Fruit fly (Drosophila melanogaster) whole organism, pupa: ENCODE data around the gene CG31954.

Experiments
- CG10348 ChIP-seq: fragments of 200-800 bp; sonication (Bioruptor generic); IDR thresholded peaks from 2 replicates; pipeline ENCODE4 v1.3.6; 2022; ENCODE audit warnings: missing biosample characterization, missing genetic modification characterization
- CG12605 ChIP-seq: fragments of 200-800 bp; sonication (Bioruptor generic); IDR thresholded peaks from 2 replicates; pipeline ENCODE4 v1.3.6; 2022; ENCODE audit warnings: missing biosample characterization, missing genetic modification characterization
- CG13204 ChIP-seq: fragments of 200-800 bp; sonication (Bioruptor generic); optimal IDR thresholded peaks from 2 replicates; lab custom pipeline; 2018; ENCODE audit warnings: missing biosample characterization, mild to moderate bottlenecking, missing genetic modification characterization, moderate library complexity
- CG14655 ChIP-seq: fragments of 200-800 bp; sonication (Bioruptor generic); optimal IDR thresholded peaks from 3 replicates; lab custom pipeline; 2017; ENCODE audit warnings: mild to moderate bottlenecking, missing biosample characterization, missing genetic modification reagents, missing genetic modification characterization
- CG15710 ChIP-seq: fragments of 200-800 bp; sonication (Bioruptor generic); optimal IDR thresholded peaks from 2 replicates; lab custom pipeline; 2018; ENCODE audit warnings: missing biosample characterization, mild to moderate bottlenecking, missing genetic modification characterization, moderate library complexity
- CG17806 ChIP-seq: fragments of 200-800 bp; sonication (Bioruptor generic); optimal IDR thresholded peaks from 2 replicates; lab custom pipeline; 2018; ENCODE audit warnings: missing biosample characterization, mild to moderate bottlenecking, missing genetic modification characterization, moderate library complexity
- CG32121 ChIP-seq: fragments of 200-800 bp; sonication (Bioruptor generic); IDR thresholded peaks from 2 replicates; pipeline ENCODE4 v1.3.6; 2022; ENCODE audit warnings: missing biosample characterization, missing genetic modification characterization
- CG34367 ChIP-seq: fragments of 200-800 bp; sonication (Bioruptor generic); optimal IDR thresholded peaks from 2 replicates; lab custom pipeline; 2018; ENCODE audit warnings: missing biosample characterization, mild to moderate bottlenecking, missing genetic modification characterization
- CG4496 ChIP-seq: fragments of 200-800 bp; sonication (Bioruptor generic); IDR thresholded peaks from 3 replicates; pipeline ENCODE4 v1.3.6; 2022; ENCODE audit warnings: missing biosample characterization, missing genetic modification characterization
- CG8159 ChIP-seq: fragments of 200-800 bp; sonication (Bioruptor generic); optimal IDR thresholded peaks from 3 replicates; lab custom pipeline; 2018; ENCODE audit warnings: missing biosample characterization, mild to moderate bottlenecking, missing genetic modification characterization, moderate library complexity
- CG8301 ChIP-seq: fragments of 200-800 bp; sonication (Bioruptor generic); optimal IDR thresholded peaks from 2 replicates; lab custom pipeline; 2018; ENCODE audit warnings: missing biosample characterization, mild to moderate bottlenecking, missing genetic modification characterization
- CG9948 ChIP-seq: fragments of 200-800 bp; sonication (Bioruptor generic); optimal IDR thresholded peaks from 2 replicates; lab custom pipeline; 2018; ENCODE audit warnings: missing biosample characterization, mild to moderate bottlenecking, missing genetic modification characterization, moderate library complexity
- D1 ChIP-seq: fragments of 200-800 bp; sonication (Bioruptor generic); optimal IDR thresholded peaks from 2 replicates; lab custom pipeline; 2018; ENCODE audit warnings: missing biosample characterization, mild to moderate bottlenecking, missing genetic modification characterization, moderate library complexity
- EcR ChIP-seq: fragments of 200-800 bp; sonication (Bioruptor generic); optimal IDR thresholded peaks from 3 replicates; lab custom pipeline; 2019; ENCODE audit warnings: missing biosample characterization, missing genetic modification characterization, mild to moderate bottlenecking, moderate library complexity, missing genetic modification reagents
- Ets98B ChIP-seq: fragments of 200-800 bp; sonication (Bioruptor generic); IDR thresholded peaks from 2 replicates; pipeline ENCODE4 v1.3.6; 2022; ENCODE audit warnings: missing biosample characterization, missing genetic modification characterization
- Pif1A ChIP-seq: fragments of 200-800 bp; sonication (Bioruptor generic); optimal IDR thresholded peaks from 3 replicates; lab custom pipeline; 2016; ENCODE audit warnings: missing biosample characterization, missing genetic modification characterization
- Pif1B ChIP-seq: fragments of 200-800 bp; sonication (Bioruptor generic); optimal IDR thresholded peaks from 3 replicates; lab custom pipeline; 2016; ENCODE audit warnings: missing biosample characterization, missing genetic modification characterization
- Snoo ChIP-seq: fragments of 200-800 bp; sonication (Bioruptor generic); optimal IDR thresholded peaks from 3 replicates; lab custom pipeline; 2017; ENCODE audit warnings: missing biosample characterization, mild to moderate bottlenecking, missing genetic modification characterization, inconsistent platforms
- fd96Ca ChIP-seq: fragments of 200-800 bp; sonication (Bioruptor generic); IDR thresholded peaks from 3 replicates; pipeline ENCODE4 v1.3.6; 2022; ENCODE audit warnings: missing biosample characterization, missing genetic modification characterization
- gl ChIP-seq: fragments of 200-800 bp; sonication (Bioruptor generic); optimal IDR thresholded peaks from 2 replicates; lab custom pipeline; 2018; ENCODE audit warnings: missing biosample characterization, mild to moderate bottlenecking, missing genetic modification characterization
- rn ChIP-seq: fragments of 200-800 bp; sonication (Bioruptor generic); IDR thresholded peaks from 2 replicates; pipeline ENCODE4 v1.3.6; 2022; ENCODE audit warnings: missing biosample characterization, missing genetic modification characterization

The CG31954 gene

DNA sequence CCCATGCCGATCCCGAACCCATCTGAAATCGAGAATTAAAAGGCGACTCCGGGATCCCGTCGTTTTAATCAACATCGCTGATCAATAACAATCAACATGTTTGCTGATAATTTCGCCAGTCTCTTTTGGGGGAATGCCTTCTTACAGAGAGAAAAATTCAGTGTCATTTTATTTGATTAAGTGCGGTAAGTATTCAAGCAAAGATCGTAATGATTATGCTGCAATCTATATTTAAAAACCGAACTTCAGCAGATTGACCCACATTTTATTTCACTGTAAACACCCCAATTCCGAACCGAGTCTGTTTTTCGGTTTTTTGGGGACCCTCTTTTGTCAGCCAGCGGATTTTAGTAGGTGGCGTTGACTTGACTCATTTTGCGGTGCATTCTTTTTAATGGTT, 44.0 kb upstream of the CG31954 start:
- TF ChIP-seq CG13204 (no peak), Snoo (tag; lab: Kevin White, UChicago) (peak; percentile 55)

DNA sequence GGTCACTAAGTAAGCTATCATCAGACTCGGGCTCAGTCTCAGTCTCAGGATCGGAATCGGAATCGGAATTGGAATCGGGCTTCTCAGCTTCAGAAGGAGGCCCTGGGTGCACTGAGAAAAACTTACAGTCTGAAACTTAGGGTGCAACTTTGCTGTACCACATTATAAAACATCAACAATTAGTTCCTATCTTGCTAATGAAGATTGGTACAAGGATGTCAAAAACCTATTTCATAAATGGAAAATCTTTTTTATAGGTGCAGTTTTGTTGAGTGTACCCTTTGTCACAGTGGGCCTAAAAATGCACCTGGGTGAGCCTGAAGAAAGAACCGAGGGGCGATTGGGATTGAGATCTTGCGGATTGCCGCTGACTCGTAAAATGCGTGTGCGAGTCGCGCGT, 42.9 kb upstream of the CG31954 start:
- TF ChIP-seq gl (peak; percentile 72), rn (GFP tag; lab: Robert Waterston, UW) (no peak), Pif1A (GFP tag; lab: Kevin White, UChicago) (peak; percentile 66), CG8301 (tag; lab: Kevin White, UChicago) (peak; percentile 48), CG8159 (tag; lab: Kevin White, UChicago) (peak; percentile 85), Pif1B (GFP tag; lab: Kevin White, UChicago) (peak; percentile 55), Snoo (tag; lab: Kevin White, UChicago) (peak; percentile 50), fd96Ca (GFP tag; lab: Robert Waterston, UW) (peak; percentile 68; the same call in 2 of the 3 replicates), CG4496 (GFP tag; lab: Robert Waterston, UW) (peak; percentile 66; the same call in 2 of the 3 replicates), CG9948 (peak; percentile 81), CG13204 (peak; percentile 54), CG17806 (tag; lab: Kevin White, UChicago) (peak; percentile 82), CG12605 (peak; percentile 26; the same call in 1 of the 2 replicates), CG32121 (GFP tag; lab: Robert Waterston, UW) (no peak), CG15710 (tag; lab: Kevin White, UChicago) (peak; percentile 85), CG10348 (GFP tag; lab: Robert Waterston, UW) (no peak), Ets98B (GFP tag; lab: Robert Waterston, UW) (0 out of 2 replicates have a peak, but pooled peaks have one; percentile 21), D1 (tag; lab: Kevin White, UChicago) (peak; percentile 31), CG34367 (peak; percentile 67), EcR (GFP tag; lab: Kevin White, UChicago) (no peak), CG14655 (GFP tag; lab: Kevin White, UChicago) (peak; percentile 69)

DNA sequence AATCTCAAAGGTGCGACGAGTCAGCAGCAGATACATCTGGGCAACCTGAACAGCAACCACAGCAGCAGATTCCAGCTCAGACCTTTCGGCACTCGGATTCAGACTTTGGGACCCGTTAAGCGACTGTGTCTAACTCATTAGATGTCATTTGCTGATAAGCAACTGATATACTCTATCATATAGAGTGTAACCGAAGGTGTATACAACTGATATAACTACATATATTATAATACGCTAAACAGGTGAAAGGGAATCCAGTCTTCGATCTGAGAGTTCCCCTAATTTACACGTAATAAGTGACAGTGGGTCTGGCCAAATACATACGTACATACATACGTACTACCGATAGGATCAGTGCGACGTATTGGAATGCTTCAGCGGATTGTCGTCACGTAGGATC, 40.7 kb upstream of the CG31954 start:
- no peak for TF ChIP-seq CG17806 (tag; lab: Kevin White, UChicago)
- no peak for TF ChIP-seq Pif1A (GFP tag; lab: Kevin White, UChicago)
- no peak for TF ChIP-seq CG15710 (tag; lab: Kevin White, UChicago)
- TF ChIP-seq EcR (GFP tag; lab: Kevin White, UChicago) = no peak
- TF ChIP-seq CG12605 = no peak
- no peak for TF ChIP-seq Ets98B (GFP tag; lab: Robert Waterston, UW)
- TF ChIP-seq CG8301 (tag; lab: Kevin White, UChicago) = no peak
- no peak for TF ChIP-seq rn (GFP tag; lab: Robert Waterston, UW)
- TF ChIP-seq CG13204 = no peak
- no peak for TF ChIP-seq Pif1B (GFP tag; lab: Kevin White, UChicago)
- TF ChIP-seq CG34367 = no peak
- no peak for TF ChIP-seq gl
- TF ChIP-seq CG4496 (GFP tag; lab: Robert Waterston, UW) = no peak

DNA sequence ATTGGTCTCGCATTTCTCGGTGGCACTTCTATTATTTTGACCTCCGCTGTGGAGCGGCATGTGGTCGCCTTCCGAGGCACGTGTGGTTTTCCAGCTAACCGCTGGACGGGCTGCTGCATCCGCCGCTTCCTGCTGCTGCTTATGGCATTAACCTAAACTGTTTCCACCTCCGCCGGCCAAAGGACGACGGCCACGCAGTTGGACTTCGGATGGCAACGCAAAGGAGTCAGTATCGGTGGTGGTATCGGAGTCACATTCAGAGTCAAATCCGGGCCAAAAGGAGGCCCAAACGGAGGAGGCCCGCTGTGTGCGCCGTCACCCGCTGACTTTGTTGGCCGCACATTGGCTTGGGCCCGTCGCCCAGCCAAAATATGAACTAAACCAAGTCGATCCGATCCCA, 39.8 kb upstream of the CG31954 start:
- TF ChIP-seq CG12605 (no peak), CG8159 (tag; lab: Kevin White, UChicago) (no peak), Ets98B (GFP tag; lab: Robert Waterston, UW) (no peak), rn (GFP tag; lab: Robert Waterston, UW) (no peak), CG13204 (no peak), CG32121 (GFP tag; lab: Robert Waterston, UW) (no peak), CG15710 (tag; lab: Kevin White, UChicago) (no peak), CG4496 (GFP tag; lab: Robert Waterston, UW) (no peak), Pif1A (GFP tag; lab: Kevin White, UChicago) (no peak), CG8301 (tag; lab: Kevin White, UChicago) (no peak), D1 (tag; lab: Kevin White, UChicago) (no peak), CG17806 (tag; lab: Kevin White, UChicago) (no peak), Snoo (tag; lab: Kevin White, UChicago) (no peak), CG14655 (GFP tag; lab: Kevin White, UChicago) (no peak), Pif1B (GFP tag; lab: Kevin White, UChicago) (no peak)

DNA sequence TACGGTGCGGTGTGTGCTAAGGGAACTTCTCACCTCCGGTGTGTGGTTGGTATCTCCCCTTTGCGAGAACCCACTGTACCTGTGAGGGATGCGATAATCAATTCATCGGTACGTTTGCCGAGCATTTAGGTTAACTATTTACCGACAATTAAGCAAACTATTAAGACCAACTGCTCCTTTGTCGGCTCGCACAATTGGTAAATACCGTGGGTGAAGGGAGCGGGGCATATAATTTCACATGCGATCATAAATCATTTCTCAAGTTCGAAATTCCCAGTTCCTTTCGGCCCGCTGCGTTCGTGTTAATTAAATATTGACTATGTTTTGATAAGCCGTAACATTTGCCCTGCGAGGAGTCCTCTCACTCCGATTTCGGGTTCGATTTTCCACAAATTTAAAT, 39.0 kb upstream of the CG31954 start:
- TF ChIP-seq rn (GFP tag; lab: Robert Waterston, UW) (no peak), CG13204 (no peak), gl (no peak), CG10348 (GFP tag; lab: Robert Waterston, UW) (no peak), CG8301 (tag; lab: Kevin White, UChicago) (no peak), CG9948 (no peak), CG12605 (no peak), Pif1A (GFP tag; lab: Kevin White, UChicago) (no peak), Pif1B (GFP tag; lab: Kevin White, UChicago) (no peak), D1 (tag; lab: Kevin White, UChicago) (no peak), CG4496 (GFP tag; lab: Robert Waterston, UW) (no peak), CG14655 (GFP tag; lab: Kevin White, UChicago) (no peak)

DNA sequence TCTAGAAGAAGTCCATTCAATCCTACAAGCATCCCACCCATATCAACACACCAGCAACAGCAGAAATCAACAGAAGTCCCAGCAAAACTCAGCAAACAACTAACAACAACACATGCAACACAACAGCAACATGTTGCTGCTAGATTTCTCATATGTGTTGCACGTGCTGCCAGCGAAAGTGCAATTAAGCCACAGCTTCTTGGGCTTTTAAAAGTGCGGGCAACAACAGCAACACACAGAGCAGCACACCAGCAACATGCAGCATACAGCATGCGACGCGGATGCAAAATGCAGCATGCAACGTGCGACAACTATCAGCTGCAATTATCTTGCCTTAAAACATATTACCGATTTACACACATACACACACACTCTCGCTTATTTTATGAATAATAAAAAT, 37.6 kb upstream of the CG31954 start:
- TF ChIP-seq CG17806 (tag; lab: Kevin White, UChicago) (no peak), rn (GFP tag; lab: Robert Waterston, UW) (no peak)
